Fruit fly (Drosophila melanogaster) whole organism, embryonic: ENCODE results near the gene SPoCk.

Experiments
- B-H1 ChIP-seq: fragments of 200-800 bp; sonication (Bioruptor generic); IDR thresholded peaks from 3 replicates; pipeline ENCODE4 v1.3.6; 2022; ENCODE audit warnings: missing biosample characterization, missing genetic modification characterization
- CG10543 ChIP-seq: fragments of 200-800 bp; sonication (Bioruptor generic); optimal IDR thresholded peaks from 3 replicates; lab custom pipeline; 2017; ENCODE audit warnings: missing biosample characterization, mild to moderate bottlenecking, missing genetic modification characterization, moderate library complexity
- CG10654 ChIP-seq: fragments of 200-800 bp; sonication (Bioruptor generic); optimal IDR thresholded peaks from 2 replicates; lab custom pipeline; 2016; ENCODE audit warnings: missing biosample characterization, missing genetic modification characterization
- CG11504 ChIP-seq: fragments of 200-800 bp; sonication (Bioruptor generic); optimal IDR thresholded peaks from 3 replicates; lab custom pipeline; 2019; ENCODE audit warnings: missing biosample characterization, mild to moderate bottlenecking, missing genetic modification characterization, moderate library complexity
- CG14860 ChIP-seq: fragments of 200-800 bp; sonication (Bioruptor generic); IDR thresholded peaks from 3 replicates; pipeline ENCODE4 v1.3.6; 2022; ENCODE audit warnings: missing biosample characterization, missing genetic modification characterization; ENCODE audit not compliant: partially characterized antibody
- CG15073 ChIP-seq: fragments of 200-800 bp; sonication (Bioruptor generic); optimal IDR thresholded peaks from 2 replicates; lab custom pipeline; 2016; ENCODE audit warnings: missing biosample characterization, missing genetic modification characterization
- CG1832 ChIP-seq: fragments of 200-800 bp; sonication (Bioruptor generic); optimal IDR thresholded peaks from 2 replicates; lab custom pipeline; 2017; ENCODE audit warnings: missing biosample characterization, mild to moderate bottlenecking, missing genetic modification characterization, inconsistent platforms
- CG18476 ChIP-seq: fragments of 200-800 bp; sonication (Bioruptor generic); optimal IDR thresholded peaks from 2 replicates; lab custom pipeline; 2016; ENCODE audit warnings: missing biosample characterization, mild to moderate bottlenecking, missing genetic modification characterization
- CG31441 ChIP-seq: fragments of 200-800 bp; sonication (Bioruptor generic); IDR thresholded peaks from 2 replicates; pipeline ENCODE4 v1.3.6; 2022; ENCODE audit warnings: missing biosample characterization, missing genetic modification characterization
- CG3281 ChIP-seq: fragments of 200-800 bp; sonication (Bioruptor generic); optimal IDR thresholded peaks from 3 replicates; lab custom pipeline; 2017; ENCODE audit warnings: missing biosample characterization, mild to moderate bottlenecking, missing genetic modification characterization
- CG34422 ChIP-seq: fragments of 200-800 bp; sonication (Bioruptor generic); IDR thresholded peaks from 3 replicates; pipeline ENCODE4 v1.3.6; 2022; ENCODE audit warnings: missing biosample characterization, missing genetic modification characterization
- CG3995 ChIP-seq: fragments of 200-800 bp; sonication (Bioruptor generic); optimal IDR thresholded peaks from 3 replicates; lab custom pipeline; 2016; ENCODE audit warnings: missing biosample characterization, missing genetic modification characterization
- CG42726 ChIP-seq: fragments of 200-800 bp; sonication (Bioruptor generic); IDR thresholded peaks from 2 replicates; pipeline ENCODE4 v1.3.6; 2022; ENCODE audit warnings: missing biosample characterization, missing genetic modification characterization; ENCODE audit not compliant: partially characterized antibody
- CG4707 ChIP-seq: fragments of 200-800 bp; sonication (Bioruptor generic); optimal IDR thresholded peaks from 2 replicates; lab custom pipeline; 2018; ENCODE audit warnings: missing biosample characterization, mild to moderate bottlenecking, missing genetic modification characterization, moderate library complexity
- CG5245 ChIP-seq: fragments of 200-800 bp; sonication (Bioruptor generic); optimal IDR thresholded peaks from 3 replicates; lab custom pipeline; 2016; ENCODE audit warnings: missing biosample characterization, missing genetic modification characterization
- CG5953 ChIP-seq: fragments of 200-800 bp; sonication (Bioruptor generic); IDR thresholded peaks from 2 replicates; pipeline ENCODE4 v1.3.6; 2022; ENCODE audit warnings: missing biosample characterization, missing genetic modification characterization
- CG6654 ChIP-seq: fragments of 200-800 bp; sonication (Bioruptor generic); optimal IDR thresholded peaks from 2 replicates; lab custom pipeline; 2017; ENCODE audit warnings: missing biosample characterization, mild to moderate bottlenecking, missing genetic modification characterization
- CG8359 ChIP-seq: fragments of 200-800 bp; sonication (Bioruptor generic); optimal IDR thresholded peaks from 2 replicates; lab custom pipeline; 2017; ENCODE audit warnings: missing biosample characterization, mild to moderate bottlenecking, missing genetic modification characterization, borderline replicate concordance
- CG8944 ChIP-seq: fragments of 200-800 bp; sonication (Bioruptor generic); optimal IDR thresholded peaks from 3 replicates; lab custom pipeline; 2016; ENCODE audit warnings: missing biosample characterization, missing genetic modification characterization
- Dad ChIP-seq: fragments of 200-800 bp; sonication (Bioruptor generic); optimal IDR thresholded peaks from 3 replicates; lab custom pipeline; 2016; ENCODE audit warnings: missing biosample characterization, missing genetic modification characterization
- Dip2 ChIP-seq: fragments of 200-800 bp; sonication (Bioruptor generic); IDR thresholded peaks from 2 replicates; pipeline ENCODE4 v1.3.6; 2022; ENCODE audit warnings: missing biosample characterization, missing genetic modification characterization
- Ets97D ChIP-seq: fragments of 200-800 bp; sonication (Bioruptor generic); optimal IDR thresholded peaks from 3 replicates; lab custom pipeline; 2016; ENCODE audit warnings: missing biosample characterization, missing genetic modification characterization
- H15 ChIP-seq: fragments of 200-800 bp; sonication (Bioruptor generic); IDR thresholded peaks from 3 replicates; pipeline ENCODE4 v1.3.6; 2022; ENCODE audit warnings: missing biosample characterization, missing genetic modification characterization
- HHEX ChIP-seq: fragments of 200-800 bp; sonication (Bioruptor generic); optimal IDR thresholded peaks from 3 replicates; lab custom pipeline; 2017; ENCODE audit warnings: missing biosample characterization, mild to moderate bottlenecking, missing genetic modification characterization, missing genetic modification reagents
- Hmr ChIP-seq: fragments of 200-800 bp; sonication (Bioruptor generic); optimal IDR thresholded peaks from 3 replicates; lab custom pipeline; 2017; ENCODE audit warnings: mild to moderate bottlenecking, missing biosample characterization, missing genetic modification reagents, missing genetic modification characterization
- Hr3 ChIP-seq: fragments of 200-800 bp; sonication (Bioruptor generic); optimal IDR thresholded peaks from 3 replicates; lab custom pipeline; 2016; ENCODE audit warnings: missing biosample characterization, missing genetic modification characterization
- Hr78 ChIP-seq, 2 experiments: fragments of 200-800 bp in 1 of 2; fragments of >200 bp in 1 of 2; sonication (Bioruptor generic) in 1 of 2; optimal IDR thresholded peaks; 2 replicates each; lab custom pipeline; 2017 to 2019; ENCODE audit warnings: missing biosample characterization in 2 of 2, missing genetic modification characterization in 2 of 2, mild to moderate bottlenecking in 1 of 2, moderate library complexity in 1 of 2
- Jarid2 ChIP-seq: fragments of 200-800 bp; sonication (Bioruptor generic); optimal IDR thresholded peaks from 3 replicates; lab custom pipeline; 2017; ENCODE audit warnings: mild to moderate bottlenecking, missing biosample characterization, missing genetic modification reagents, missing genetic modification characterization
- NFAT ChIP-seq: fragments of 200-800 bp; sonication (Bioruptor generic); IDR thresholded peaks from 2 replicates; pipeline ENCODE4 v1.3.6; 2022; ENCODE audit warnings: missing biosample characterization, missing genetic modification characterization
- Nf-YC ChIP-seq: fragments of 200-800 bp; optimal IDR thresholded peaks from 3 replicates; lab custom pipeline; 2019; ENCODE audit warnings: missing biosample characterization, mild to moderate bottlenecking, missing genetic modification characterization, moderate library complexity
- Taf1 ChIP-seq: fragments of 200-800 bp; sonication (Bioruptor generic); IDR thresholded peaks from 2 replicates; pipeline ENCODE4 v1.3.6; 2022; ENCODE audit warnings: missing biosample characterization, missing genetic modification characterization
- btn ChIP-seq: fragments of 200-800 bp; sonication (Bioruptor generic); optimal IDR thresholded peaks from 2 replicates; lab custom pipeline; 2016; ENCODE audit warnings: missing biosample characterization, missing genetic modification characterization
- chm ChIP-seq: fragments of 200-800 bp; sonication (Bioruptor generic); IDR thresholded peaks from 2 replicates; pipeline ENCODE4 v1.3.6; 2022; ENCODE audit warnings: missing biosample characterization, missing genetic modification characterization
- crol ChIP-seq: fragments of 200-800 bp; sonication (Bioruptor generic); IDR thresholded peaks from 2 replicates; pipeline ENCODE4 v1.3.6; 2022; ENCODE audit warnings: missing biosample characterization, missing genetic modification characterization
- dpn ChIP-seq, 2 experiments: fragments of 200-800 bp; sonication (Bioruptor generic); optimal IDR thresholded peaks; 3 replicates each; lab custom pipeline; 2016; ENCODE audit warnings: missing biosample characterization in 2 of 2, missing genetic modification characterization in 2 of 2
- exex ChIP-seq: fragments of 200-800 bp; sonication (Bioruptor generic); optimal IDR thresholded peaks from 4 replicates; lab custom pipeline; 2018; ENCODE audit warnings: missing biosample characterization, mild to moderate bottlenecking, missing genetic modification characterization, moderate library complexity
- eyg ChIP-seq: fragments of 200-800 bp; sonication (Bioruptor generic); optimal IDR thresholded peaks from 3 replicates; lab custom pipeline; 2016; ENCODE audit warnings: missing biosample characterization, missing genetic modification characterization
- gcm ChIP-seq: fragments of 200-800 bp; sonication (Bioruptor generic); optimal IDR thresholded peaks from 2 replicates; lab custom pipeline; 2019; ENCODE audit warnings: missing biosample characterization, mild to moderate bottlenecking, missing genetic modification characterization, moderate library complexity
- maf-S ChIP-seq: fragments of 200-800 bp; sonication (Bioruptor generic); optimal IDR thresholded peaks from 2 replicates; lab custom pipeline; 2016; ENCODE audit warnings: missing biosample characterization, missing genetic modification characterization
- pan ChIP-seq, 4 experiments: fragments of >200 bp in 3 of 4; fragments of 200-800 bp in 1 of 4; sonication (Bioruptor generic) in 1 of 4; optimal IDR thresholded peaks in 3 of 4; IDR thresholded peaks in 1 of 4; 2 replicates each; pipeline versions ENCODE4 v1.3.6 to Lab custom; 2017 to 2022; ENCODE audit warnings: missing biosample characterization in 2 of 4, missing genetic modification characterization in 2 of 4, mixed read lengths in 1 of 4
- pfk ChIP-seq: fragments of 200-800 bp; sonication (Bioruptor generic); optimal IDR thresholded peaks from 2 replicates; lab custom pipeline; 2018; ENCODE audit warnings: missing biosample characterization, mild to moderate bottlenecking, missing genetic modification characterization, moderate library complexity
- pita ChIP-seq: fragments of 200-800 bp; sonication (Bioruptor generic); optimal IDR thresholded peaks from 2 replicates; lab custom pipeline; 2017; ENCODE audit warnings: missing biosample characterization, mild to moderate bottlenecking, missing genetic modification characterization
- repo ChIP-seq: fragments of 200-800 bp; sonication (Bioruptor generic); optimal IDR thresholded peaks from 2 replicates; lab custom pipeline; 2016; ENCODE audit warnings: missing biosample characterization, missing genetic modification characterization
- slou ChIP-seq: fragments of 200-800 bp; sonication (Bioruptor generic); optimal IDR thresholded peaks from 3 replicates; lab custom pipeline; 2016; ENCODE audit warnings: missing biosample characterization, missing genetic modification characterization
- tna ChIP-seq: fragments of 200-800 bp; sonication (Bioruptor generic); IDR thresholded peaks from 2 replicates; pipeline ENCODE4 v1.3.6; 2022; ENCODE audit warnings: missing biosample characterization, missing genetic modification characterization; ENCODE audit not compliant: partially characterized antibody
- twi ChIP-seq: fragments of 200-800 bp; optimal IDR thresholded peaks from 2 replicates; lab custom pipeline; 2019; ENCODE audit warnings: missing biosample characterization, mild to moderate bottlenecking, missing genetic modification characterization, moderate library complexity
- vfl ChIP-seq: fragments of 200-800 bp; sonication (Bioruptor generic); optimal IDR thresholded peaks from 2 replicates; lab custom pipeline; 2016; ENCODE audit warnings: missing biosample characterization, missing genetic modification characterization
- vnd ChIP-seq: fragments of 200-800 bp; sonication (Bioruptor generic); IDR thresholded peaks from 3 replicates; pipeline ENCODE4 v1.3.6; 2022; ENCODE audit warnings: missing biosample characterization, missing genetic modification characterization; ENCODE audit not compliant: partially characterized antibody

Gene SPoCk

dm6 chr3L:22835144-22835964, 86.1 kb downstream of the SPoCk start, which contains the start of gene jim (continued):
- no peak for TF ChIP-seq dpn (GFP tag; optimal IDR thresholded peaks at IDR 0.05; lab: Kevin White, UChicago)
- TF ChIP-seq H15 (GFP tag; lab: Robert Waterston, UW): no peak
- TF ChIP-seq CG18476 (GFP tag; lab: Kevin White, UChicago): no peak
- TF ChIP-seq pan (optimal IDR thresholded peaks at IDR 0.05; lab: Kevin White, UChicago): no peak
- no peak for TF ChIP-seq pan (GFP tag; optimal IDR thresholded peaks at IDR 0.05 in 1 of 2, IDR thresholded peaks at IDR 0.05 in 1 of 2)
- no peak for TF ChIP-seq CG8944 (GFP tag; lab: Kevin White, UChicago)
- TF ChIP-seq CG4707 (GFP tag; lab: Kevin White, UChicago): no peak
- no peak for TF ChIP-seq CG11504 (tag; lab: Kevin White, UChicago)
- TF ChIP-seq pita (GFP tag; lab: Kevin White, UChicago): no peak
- no peak for TF ChIP-seq B-H1 (GFP tag; lab: Robert Waterston, UW)
- TF ChIP-seq Dad (GFP tag; lab: Kevin White, UChicago): no peak
- no peak for TF ChIP-seq vnd
- peak; percentile 29; the same call in 1 of the 3 replicates for TF ChIP-seq CG34422
- no peak for TF ChIP-seq pfk (GFP tag; lab: Kevin White, UChicago)
- TF ChIP-seq HHEX (GFP tag; lab: Kevin White, UChicago): peak; percentile 1
- no peak for TF ChIP-seq maf-S (GFP tag; lab: Kevin White, UChicago)
- no peak for TF ChIP-seq Hr3 (GFP tag; lab: Kevin White, UChicago)
- no peak for TF ChIP-seq Hr78 (GFP tag; optimal IDR thresholded peaks at IDR 0.05; lab: Kevin White, UChicago)
- TF ChIP-seq CG3995: no peak
- no peak for TF ChIP-seq slou
- no peak for TF ChIP-seq exex (tag; lab: Kevin White, UChicago)
- no peak for TF ChIP-seq Ets97D (GFP tag; lab: Kevin White, UChicago)
- TF ChIP-seq NFAT (GFP tag; lab: Robert Waterston, UW): peak; percentile 45; the same call in 1 of the 2 replicates
- TF ChIP-seq crol (GFP tag; lab: Robert Waterston, UW): peak; percentile 97
- peak; percentile 79 for TF ChIP-seq CG10543 (GFP tag; lab: Kevin White, UChicago)
- no peak for TF ChIP-seq CG3281
- no peak for TF ChIP-seq gcm
- TF ChIP-seq btn (GFP tag; lab: Kevin White, UChicago): no peak
- no peak for TF ChIP-seq chm
- TF ChIP-seq twi (tag; lab: Kevin White, UChicago): no peak
- TF ChIP-seq CG5953: 0 out of 2 replicates have a peak, but pooled peaks have one; percentile 21
- TF ChIP-seq Nf-YC (tag; lab: Kevin White, UChicago): no peak
- TF ChIP-seq CG6654 (GFP tag; lab: Kevin White, UChicago): no peak
- TF ChIP-seq CG5245 (GFP tag; lab: Kevin White, UChicago): no peak
- no peak for TF ChIP-seq Taf1 (GFP tag; lab: Robert Waterston, UW)
- peak; percentile 25 for TF ChIP-seq Jarid2
- TF ChIP-seq CG8359: no peak
- TF ChIP-seq CG31441 (GFP tag; lab: Robert Waterston, UW): no peak
- no peak for TF ChIP-seq repo (GFP tag; lab: Kevin White, UChicago)
- no peak for TF ChIP-seq CG10654 (GFP tag; lab: Kevin White, UChicago)
- TF ChIP-seq vfl (GFP tag; lab: Kevin White, UChicago): no peak
- TF ChIP-seq CG1832 (GFP tag; lab: Kevin White, UChicago): no peak
- no peak for TF ChIP-seq tna (GFP tag; lab: Robert Waterston, UW)
- TF ChIP-seq CG42726 (GFP tag; lab: Robert Waterston, UW): no peak
- TF ChIP-seq Hmr: peak; percentile 60
- TF ChIP-seq CG15073: no peak
- TF ChIP-seq eyg (GFP tag; lab: Kevin White, UChicago): no peak
- TF ChIP-seq CG14860: no peak
- TF ChIP-seq Dip2 (GFP tag; lab: Robert Waterston, UW): no peak
